Worm (Caenorhabditis elegans): ENCODE data around the gene ZK1320.9.
"Not testable (repeated sequence)": the region's sequence is repeated elsewhere in the genome, so short reads cannot be mapped to it uniquely, and the experiment has no call there.

ZK1320.9 gene

DNA sequence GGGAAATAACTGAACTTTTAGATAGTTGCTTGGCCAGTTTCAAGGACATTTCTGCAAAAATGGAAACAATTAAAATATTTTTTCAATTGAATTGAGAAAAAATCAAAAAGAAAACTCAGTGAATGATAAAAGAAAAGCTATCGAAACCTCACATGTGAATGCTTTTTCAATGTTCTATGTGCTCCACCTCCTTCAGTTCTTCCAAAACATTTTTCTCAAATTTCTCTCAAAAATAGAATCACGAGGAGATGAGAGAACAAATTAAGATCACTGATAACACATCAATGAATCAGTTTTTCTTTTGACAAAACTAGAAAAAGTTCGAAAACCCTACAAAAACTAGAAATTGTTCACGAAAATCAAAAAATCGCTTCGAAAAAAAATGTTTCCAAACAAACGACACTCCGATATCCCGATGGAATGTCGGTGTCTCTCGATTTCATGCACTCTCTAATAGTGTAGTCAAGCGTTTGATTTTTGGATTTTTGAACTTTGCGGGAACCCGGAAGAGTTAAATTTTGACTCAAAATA is at the start of gene ZK1320.9:
TSS of gene ZK1320.9 (minus strand) at position 51 of the 531 bp plus-strand sequence.
- no peak for TF ChIP-seq unc-62 (GFP tag; optimal IDR thresholded peaks at IDR 0.05)

ce11 chrII:9735785-9736184 is 49.3 kb upstream of the ZK1320.9 start:
- TF ChIP-seq unc-62 (GFP tag; optimal IDR thresholded peaks at IDR 0.05): no peak

- not testable (repeated sequence) for TF ChIP-seq unc-62 (GFP tag; optimal IDR thresholded peaks at IDR 0.05)
Measured at ce11 chrII:9731810-9732209, 45.3 kb upstream of the ZK1320.9 start, which contains the start of gene mab-3. Gene mab-3, plus strand, starts transcription at chrII:9732137.

- TF ChIP-seq unc-62 (GFP tag; optimal IDR thresholded peaks at IDR 0.05): no peak
Measured at ce11 chrII:9729866-9730265, 43.4 kb upstream of the ZK1320.9 start.

- TF ChIP-seq unc-62 (GFP tag; optimal IDR thresholded peaks at IDR 0.05): no peak
Measured at ce11 chrII:9729196-9729595, 42.7 kb upstream of the ZK1320.9 start.

- TF ChIP-seq unc-62 (GFP tag; optimal IDR thresholded peaks at IDR 0.05): no peak
Measured at ce11 chrII:9728506-9728905, 42.0 kb upstream of the ZK1320.9 start.

DNA sequence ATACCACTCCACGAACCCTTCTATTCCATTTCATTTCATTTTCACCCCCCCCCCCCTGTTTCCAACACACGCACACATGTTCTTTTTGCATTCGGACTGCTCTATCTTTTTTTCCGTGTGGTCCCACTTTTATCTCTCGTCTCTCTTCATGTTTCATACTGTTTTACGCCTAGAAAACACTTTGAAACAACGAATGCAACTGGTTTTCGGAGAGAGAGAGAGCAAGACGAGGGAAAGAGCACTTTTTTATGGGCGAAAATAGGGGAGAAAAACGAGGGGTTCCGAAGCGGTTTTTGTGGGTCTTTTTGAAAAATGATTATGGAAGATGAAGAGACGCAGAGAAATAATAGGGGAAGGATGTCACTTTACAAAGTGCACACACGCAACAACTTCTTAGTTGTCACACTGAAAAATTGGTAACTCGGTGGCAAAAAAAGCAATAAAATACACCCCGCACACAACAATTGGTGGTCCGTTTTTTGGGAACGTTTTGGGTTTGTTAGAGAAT is 40.7 kb upstream of the ZK1320.9 start:
- TF ChIP-seq unc-62 (GFP tag; optimal IDR thresholded peaks at IDR 0.05): no peak

DNA sequence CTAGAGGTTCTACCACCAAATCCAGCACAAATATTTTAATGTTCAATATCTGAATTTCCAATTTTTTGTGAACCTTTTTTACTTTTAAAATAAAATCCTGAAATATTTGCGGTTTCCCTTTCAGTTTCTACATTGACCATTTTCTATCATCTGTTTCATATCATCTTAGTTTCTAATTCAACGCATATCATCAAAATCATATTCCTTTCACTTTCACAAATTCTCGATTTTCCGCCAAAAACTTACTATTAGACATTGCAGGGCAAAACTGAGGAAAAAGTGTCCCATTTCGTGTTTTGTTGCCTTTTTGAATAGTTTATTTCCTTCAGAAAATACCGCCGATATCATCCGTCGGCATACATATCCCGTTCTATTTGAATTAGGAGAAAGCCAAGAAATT is 38.5 kb upstream of the ZK1320.9 start:
- no peak for TF ChIP-seq unc-62 (GFP tag; optimal IDR thresholded peaks at IDR 0.05)

- no peak for TF ChIP-seq unc-62 (GFP tag; optimal IDR thresholded peaks at IDR 0.05)
Measured at ce11 chrII:9724464-9724863, 38.0 kb upstream of the ZK1320.9 start, which contains the start of gene cutl-2. Gene cutl-2, minus strand, starts transcription at chrII:9724673.

DNA sequence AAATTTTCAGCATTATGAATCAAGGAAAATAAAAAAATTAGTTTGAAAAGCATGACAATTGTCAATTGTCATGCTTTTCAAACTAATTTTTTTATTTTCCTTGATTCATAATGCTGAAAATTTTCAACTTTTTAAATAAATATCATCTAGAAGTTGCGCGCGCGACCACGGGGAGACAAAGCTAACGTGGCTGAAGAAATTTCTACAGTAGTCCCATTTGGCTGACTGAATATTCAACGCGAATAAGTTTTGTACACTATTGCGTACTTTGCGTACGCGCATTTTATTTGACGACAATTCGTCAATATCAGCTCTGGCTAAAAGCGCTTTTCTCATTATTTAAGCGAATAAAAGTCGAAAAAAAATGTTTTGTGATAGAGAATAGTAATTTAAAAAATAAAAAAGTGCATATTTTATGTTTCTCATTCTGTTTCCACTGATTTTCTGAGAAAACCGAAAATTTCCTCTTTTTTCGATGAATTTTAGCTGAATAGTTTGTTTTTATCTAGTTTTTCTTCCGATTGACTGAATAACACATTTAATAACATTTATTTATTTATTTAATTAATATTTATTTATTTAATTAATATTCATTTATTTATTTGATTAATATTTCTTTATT is 32.2 kb upstream of the ZK1320.9 start, which contains the start of gene Y53C12A.11:
TSS of gene Y53C12A.11 (minus strand) at position 68 of the 622 bp plus-strand sequence.
- not testable (repeated sequence) for TF ChIP-seq unc-62 (GFP tag; optimal IDR thresholded peaks at IDR 0.05)

DNA sequence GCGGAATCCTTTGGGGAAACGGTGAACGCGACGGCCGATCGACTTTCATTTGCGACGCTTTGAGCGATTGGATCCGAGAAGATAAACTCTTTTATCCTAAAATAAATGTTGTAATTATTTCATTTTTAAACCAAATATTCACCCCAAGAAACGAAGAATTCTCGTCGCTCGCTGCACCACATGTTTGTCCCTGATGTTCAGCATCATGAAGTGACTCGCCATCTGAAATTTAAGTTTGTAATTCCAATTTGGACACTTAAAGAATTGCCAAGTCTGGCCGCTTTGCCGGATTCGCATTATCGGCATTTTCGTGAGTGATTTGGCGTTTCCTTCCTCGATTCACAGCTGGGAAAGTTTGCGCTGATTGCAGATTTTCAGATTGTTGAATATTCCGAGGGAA is 31.4 kb upstream of the ZK1320.9 start, which contains the start of gene Y53C12A.6:
TSS of gene Y53C12A.6 (minus strand) at position 101 of the 400 bp plus-strand sequence.
- no peak for TF ChIP-seq unc-62 (GFP tag; optimal IDR thresholded peaks at IDR 0.05)

DNA sequence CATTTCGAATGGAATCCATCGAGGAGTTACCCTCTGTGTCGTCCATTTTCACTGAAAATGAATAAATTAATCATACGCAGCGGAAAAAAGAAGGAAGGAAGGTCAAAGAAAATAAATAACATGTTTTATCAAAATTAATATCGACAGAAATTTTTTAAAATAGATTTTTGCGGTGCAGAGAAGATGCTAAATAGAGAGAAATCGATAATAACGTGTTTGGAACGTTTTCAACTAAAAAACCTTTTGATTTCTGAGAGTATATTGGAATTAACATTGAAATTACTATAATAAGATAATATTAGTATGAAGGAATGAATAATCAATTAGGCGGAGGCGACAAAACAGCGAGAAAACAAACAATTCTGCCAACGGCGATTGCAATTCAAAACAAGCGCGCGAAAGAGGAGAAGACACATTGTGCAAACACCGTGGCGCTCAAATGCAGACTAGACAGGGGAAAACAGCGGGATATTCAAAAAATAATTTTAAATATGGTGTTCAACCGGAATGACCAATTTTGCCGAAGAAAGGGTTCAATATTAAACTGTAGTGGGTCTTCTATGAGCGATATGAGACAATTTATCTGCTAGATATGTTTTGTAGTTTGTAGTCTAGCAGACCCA is 30.0 kb upstream of the ZK1320.9 start, which contains the start of gene wee-1.3:
TSS of gene wee-1.3 (minus strand) at position 51 of the 623 bp plus-strand sequence.
- TF ChIP-seq unc-62 (GFP tag; optimal IDR thresholded peaks at IDR 0.05): no peak

DNA sequence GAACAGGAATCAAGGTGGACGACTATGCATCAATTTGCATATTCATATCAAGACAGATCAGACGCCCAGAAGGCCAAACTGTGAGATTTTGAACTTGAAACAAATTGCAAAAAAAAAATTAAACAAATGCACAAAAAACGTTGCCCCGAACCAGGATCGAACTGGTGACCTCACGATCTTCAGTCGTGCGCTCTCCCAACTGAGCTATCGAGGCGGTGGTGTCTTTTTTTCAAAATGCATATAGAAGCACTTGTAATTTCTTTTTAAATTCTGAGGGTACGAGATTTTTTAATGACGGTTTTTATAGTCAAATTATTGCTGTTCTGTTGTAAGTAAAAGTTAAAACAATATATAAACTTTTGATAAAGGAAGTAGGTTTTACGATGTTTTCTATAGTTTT is 26.6 kb upstream of the ZK1320.9 start:
- no peak for TF ChIP-seq unc-62 (GFP tag; optimal IDR thresholded peaks at IDR 0.05)

ce11 chrII:9708835-9709299 is 22.4 kb upstream of the ZK1320.9 start, which contains the start of gene glt-5:
Gene glt-5, minus strand, starts transcription at chrII:9708885.
- no peak for TF ChIP-seq unc-62 (GFP tag; optimal IDR thresholded peaks at IDR 0.05)

- no peak for TF ChIP-seq unc-62 (GFP tag; optimal IDR thresholded peaks at IDR 0.05)
Measured at ce11 chrII:9706207-9706606, 19.7 kb upstream of the ZK1320.9 start, which contains the start of gene Y53C12A.3. Gene Y53C12A.3, minus strand, starts transcription at chrII:9706240.

DNA sequence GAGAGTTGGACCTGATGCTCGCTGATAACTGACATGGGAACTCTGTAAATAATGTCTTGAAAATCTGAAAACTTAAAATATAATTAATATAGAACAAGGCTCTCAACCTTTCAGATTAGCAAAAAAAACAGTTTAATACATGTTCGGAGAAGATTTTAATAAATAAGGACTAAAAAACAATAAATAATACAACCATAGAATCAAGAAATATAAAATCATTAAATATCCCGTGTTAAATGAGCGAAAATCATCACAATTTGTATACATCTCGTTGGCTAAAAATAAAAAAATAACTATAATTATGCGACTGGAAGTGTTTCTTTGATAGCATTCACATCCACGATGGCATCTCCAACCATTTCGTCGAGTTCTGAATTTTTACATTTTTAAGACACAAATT is 18.2 kb upstream of the ZK1320.9 start, which contains the start of gene Y53C12A.10:
TSS of gene Y53C12A.10 (minus strand) at position 101 of the 400 bp plus-strand sequence.
- TF ChIP-seq unc-62 (GFP tag; optimal IDR thresholded peaks at IDR 0.05): no peak

All from whole organism, dauer.